Worm (Caenorhabditis elegans) whole organism, L1 larva: ENCODE data around the gene mboa-2.
A peak's percentile ranks its signal among the peaks of the same experiment; 100 is the strongest.

Experiments used
- C16A3.4 ChIP-seq: fragments of 150-350 bp; optimal IDR thresholded peaks from 2 replicates; lab custom pipeline; 2014; ENCODE audit warnings: missing biosample characterization, missing genetic modification characterization
- C34B4.2 ChIP-seq: sonication (generic microtip); optimal IDR thresholded peaks from 2 replicates; lab custom pipeline; 2017; ENCODE audit warnings: mild to moderate bottlenecking, missing genetic modification characterization, missing compliant biosample characterization
- alr-1 ChIP-seq: fragments of 200-800 bp; sonication (Bioruptor generic); optimal IDR thresholded peaks from 2 replicates; lab custom pipeline; 2018; ENCODE audit warnings: borderline replicate concordance, mild to moderate bottlenecking, missing genetic modification characterization, missing compliant biosample characterization
- ceh-8 ChIP-seq: fragments of 200-800 bp; sonication (Bioruptor generic); optimal IDR thresholded peaks from 2 replicates; lab custom pipeline; 2018; ENCODE audit warnings: mild to moderate bottlenecking, missing genetic modification characterization, moderate library complexity, missing compliant biosample characterization
- ceh-82 ChIP-seq, 3 experiments: fragments of 150-350 bp in 1 of 3; sonication (generic microtip) in 2 of 3; optimal IDR thresholded peaks; 2 replicates each; lab custom pipeline; 2014 to 2017; ENCODE audit warnings: missing biosample characterization in 3 of 3, missing genetic modification characterization in 3 of 3
- ceh-90 ChIP-seq: sonication (generic microtip); optimal IDR thresholded peaks from 2 replicates; lab custom pipeline; 2016; ENCODE audit warnings: missing genetic modification characterization, missing compliant biosample characterization
- elt-2 ChIP-seq: sonication (generic microtip); optimal IDR thresholded peaks from 2 replicates; lab custom pipeline; 2016; ENCODE audit warnings: missing genetic modification characterization, mild to moderate bottlenecking, inconsistent platforms, missing compliant biosample characterization, missing genetic modification reagents
- ets-5 ChIP-seq: fragments of 200-800 bp; sonication (Bioruptor generic); IDR thresholded peaks from 2 replicates; pipeline ENCODE4 v1.3.6; 2022; ENCODE audit warnings: missing genetic modification characterization, missing compliant biosample characterization
- fkh-10 ChIP-seq: sonication (generic microtip); optimal IDR thresholded peaks from 2 replicates; lab custom pipeline; 2017; ENCODE audit warnings: missing biosample characterization, missing genetic modification reagents, missing genetic modification characterization
- fkh-4 ChIP-seq: sonication (generic microtip); optimal IDR thresholded peaks from 2 replicates; lab custom pipeline; 2016; ENCODE audit warnings: missing compliant biosample characterization, missing genetic modification characterization, borderline replicate concordance
- fkh-8 ChIP-seq: sonication (generic microtip); optimal IDR thresholded peaks from 2 replicates; lab custom pipeline; 2016; ENCODE audit warnings: mild to moderate bottlenecking, missing genetic modification characterization, missing compliant biosample characterization
- fos-1 ChIP-seq: fragments of 150-350 bp; optimal IDR thresholded peaks from 2 replicates; lab custom pipeline; 2014; ENCODE audit warnings: missing biosample characterization, missing genetic modification characterization
- hlh-17 ChIP-seq: fragments of 200-800 bp; sonication (Bioruptor generic); optimal IDR thresholded peaks from 2 replicates; lab custom pipeline; 2018; ENCODE audit warnings: missing genetic modification characterization, mild to moderate bottlenecking, missing compliant biosample characterization, moderate library complexity, borderline replicate concordance
- isw-1 ChIP-seq: fragments of 200-800 bp; sonication (Bioruptor generic); IDR thresholded peaks from 2 replicates; pipeline ENCODE4 v1.3.6; 2022; ENCODE audit warnings: missing genetic modification characterization, missing compliant biosample characterization
- lin-13 ChIP-seq: fragments of 150-350 bp; optimal IDR thresholded peaks from 2 replicates; lab custom pipeline; 2014; ENCODE audit warnings: missing biosample characterization, missing genetic modification reagents, missing genetic modification characterization
- lin-14 ChIP-seq: fragments of 200-800 bp; sonication (Bioruptor generic); optimal IDR thresholded peaks from 2 replicates; lab custom pipeline; 2018; ENCODE audit warnings: mild to moderate bottlenecking, missing genetic modification characterization, moderate library complexity, missing compliant biosample characterization
- mep-1 ChIP-seq: fragments of 150-350 bp; optimal IDR thresholded peaks from 2 replicates; lab custom pipeline; 2014; ENCODE audit warnings: missing biosample characterization, missing genetic modification characterization
- nhr-11 ChIP-seq: fragments of 150-350 bp; optimal IDR thresholded peaks from 2 replicates; lab custom pipeline; 2014; ENCODE audit warnings: missing biosample characterization, missing genetic modification characterization
- nhr-76 ChIP-seq: sonication (generic microtip); optimal IDR thresholded peaks from 2 replicates; lab custom pipeline; 2017; ENCODE audit warnings: missing biosample characterization, missing genetic modification characterization
- nhr-90 ChIP-seq: sonication (generic microtip); optimal IDR thresholded peaks from 2 replicates; lab custom pipeline; 2016; ENCODE audit warnings: mild to moderate bottlenecking, missing genetic modification characterization, missing compliant biosample characterization; ENCODE audit not compliant: poor library complexity
- pag-3 ChIP-seq: sonication (generic microtip); optimal IDR thresholded peaks from 2 replicates; lab custom pipeline; 2017; ENCODE audit warnings: missing genetic modification characterization, mild to moderate bottlenecking, missing compliant biosample characterization, antibody characterized with exemption, borderline replicate concordance; ENCODE audit not compliant: insufficient read depth
- skn-1 ChIP-seq: fragments of 150-350 bp; optimal IDR thresholded peaks from 2 replicates; lab custom pipeline; 2014; ENCODE audit warnings: missing biosample characterization, missing genetic modification characterization
- snu-23 ChIP-seq: sonication (generic microtip); optimal IDR thresholded peaks from 2 replicates; lab custom pipeline; 2016; ENCODE audit warnings: missing genetic modification characterization, missing compliant biosample characterization
- sptf-1 ChIP-seq: fragments of 150-350 bp; optimal IDR thresholded peaks from 2 replicates; lab custom pipeline; 2014; ENCODE audit warnings: missing biosample characterization, missing genetic modification characterization
- sup-37 ChIP-seq: fragments of 200-800 bp; sonication (Bioruptor generic); optimal IDR thresholded peaks from 2 replicates; lab custom pipeline; 2018; ENCODE audit warnings: mild to moderate bottlenecking, missing genetic modification characterization, missing compliant biosample characterization
- unc-130 ChIP-seq: fragments of 150-350 bp; optimal IDR thresholded peaks from 2 replicates; lab custom pipeline; 2017; ENCODE audit warnings: missing biosample characterization, missing genetic modification characterization, inconsistent platforms
- unc-62 ChIP-seq: fragments of 150-350 bp; optimal IDR thresholded peaks from 2 replicates; lab custom pipeline; 2014; ENCODE audit warnings: missing biosample characterization, missing genetic modification reagents, missing genetic modification characterization
- xbp-1 ChIP-seq: sonication (generic microtip); optimal IDR thresholded peaks from 2 replicates; lab custom pipeline; 2016; ENCODE audit warnings: missing genetic modification characterization, missing compliant biosample characterization
- ztf-11 ChIP-seq, 2 experiments: sonication (generic microtip); optimal IDR thresholded peaks; 2 replicates each; lab custom pipeline; 2016 to 2017; ENCODE audit warnings: missing genetic modification characterization in 2 of 2, missing biosample characterization in 1 of 2, missing compliant biosample characterization in 1 of 2

Gene mboa-2

ce11 chrV:11167745-11168144 is 45.5 kb upstream of the mboa-2 start:
- TF ChIP-seq lin-13 (GFP tag; lab: Kevin White, UChicago): no peak
- no peak for TF ChIP-seq nhr-11 (tag; lab: Kevin White, UChicago)
- no peak for TF ChIP-seq fkh-8
- TF ChIP-seq unc-130 (tag; lab: Kevin White, UChicago): no peak
- TF ChIP-seq fkh-10 (GFP tag; lab: Kevin White, UChicago): peak; percentile 79

ce11 chrV:11164475-11164874 is 42.2 kb upstream of the mboa-2 start, which contains the start of gene srg-40:
Gene srg-40 (minus strand): TSS chrV:11164575.
- TF ChIP-seq fkh-10 (GFP tag; lab: Kevin White, UChicago) (no peak), ztf-11 (tag; optimal IDR thresholded peaks at IDR 0.05; lab: Kevin White, UChicago) (no peak), elt-2 (tag; lab: Kevin White, UChicago) (no peak), ceh-8 (GFP tag; lab: Kevin White, UChicago) (no peak), mep-1 (tag; lab: Kevin White, UChicago) (no peak), ceh-82 (tag; optimal IDR thresholded peaks at IDR 0.05; lab: Kevin White, UChicago) (no peak)

ce11 chrV:11161791-11162190 is 39.5 kb upstream of the mboa-2 start, which contains the start of gene srg-41:
Gene srg-41 (minus strand): TSS chrV:11161891.
- TF ChIP-seq ceh-90 (no peak), C34B4.2 (tag; lab: Kevin White, UChicago) (no peak), fos-1 (tag; lab: Kevin White, UChicago) (no peak), unc-62 (GFP tag; lab: Kevin White, UChicago) (no peak), xbp-1 (tag; lab: Kevin White, UChicago) (no peak), skn-1 (tag; lab: Kevin White, UChicago) (no peak), nhr-90 (tag; lab: Kevin White, UChicago) (no peak), fkh-4 (tag; lab: Kevin White, UChicago) (no peak), sup-37 (no peak)

- TF ChIP-seq skn-1 (tag; lab: Kevin White, UChicago) (no peak), nhr-76 (no peak), C16A3.4 (no peak), lin-14 (GFP tag; lab: Kevin White, UChicago) (no peak), hlh-17 (GFP tag; lab: Kevin White, UChicago) (no peak), ztf-11 (tag; optimal IDR thresholded peaks at IDR 0.05; lab: Kevin White, UChicago) (no peak), pag-3 (tag; lab: Kevin White, UChicago) (no peak), unc-130 (tag; lab: Kevin White, UChicago) (no peak), ets-5 (GFP tag; lab: Robert Waterston, UW) (no peak), alr-1 (no peak), nhr-90 (tag; lab: Kevin White, UChicago) (no peak)
- TF ChIP-seq, all 84 proteins: peak for 0
Measured at ce11 chrV:11157947-11158346, 35.7 kb upstream of the mboa-2 start, which contains the start of gene srg-42. Gene srg-42 (minus strand): TSS chrV:11158047.

- TF ChIP-seq ceh-8 (GFP tag; lab: Kevin White, UChicago): peak; percentile 93
- TF ChIP-seq sup-37: no peak
Measured at ce11 chrV:11156589-11156988, 34.3 kb upstream of the mboa-2 start.

- TF ChIP-seq snu-23 (GFP tag; lab: Kevin White, UChicago): no peak
- TF ChIP-seq sptf-1: no peak
- TF ChIP-seq nhr-90 (tag; lab: Kevin White, UChicago): no peak
- no peak for TF ChIP-seq fkh-10 (GFP tag; lab: Kevin White, UChicago)
- no peak for TF ChIP-seq ztf-11 (tag; optimal IDR thresholded peaks at IDR 0.05; lab: Kevin White, UChicago)
- no peak for TF ChIP-seq lin-13 (GFP tag; lab: Kevin White, UChicago)
- no peak for TF ChIP-seq isw-1 (GFP tag; lab: Robert Waterston, UW)
Measured at ce11 chrV:11155553-11155952, 33.3 kb upstream of the mboa-2 start, which contains the start of gene srg-38. Gene srg-38 (minus strand): TSS chrV:11155653.
